Fruit fly (Drosophila melanogaster): ENCODE results near the gene Aven.

- TF ChIP-seq usp (GFP tag; optimal IDR thresholded peaks at IDR 0.05) = no peak
- TF ChIP-seq pan (optimal IDR thresholded peaks at IDR 0.05) = no peak
- TF ChIP-seq psq (optimal IDR thresholded peaks at IDR 0.05) = no peak
- no peak for TF ChIP-seq CG8478 (optimal IDR thresholded peaks at IDR 0.05)
- TF ChIP-seq EcR (GFP tag; optimal IDR thresholded peaks at IDR 0.05) = no peak
Observed at dm6 chrX:12651613-12652012, 22.2 kb upstream of the Aven start.

All from whole organism.